Worm (Caenorhabditis elegans): Measurements from ENCODE around the gene acs-18.

ce11 chrIV:10302203-10302602 lies 11.3 kb downstream of the acs-18 start, which contains the start of gene R09E10.5:
- no peak for TF ChIP-seq tbx-11 (GFP tag; IDR thresholded peaks at IDR 0.05)
- TF ChIP-seq ceh-13 (GFP tag; optimal IDR thresholded peaks at IDR 0.05) = no peak
- no peak for TF ChIP-seq ama-1 (optimal IDR thresholded peaks at IDR 0.05)
- no peak for TF ChIP-seq sea-1 (GFP tag; conservative IDR thresholded peaks at IDR 0.05)
- TF ChIP-seq tra-4 (tag; optimal IDR thresholded peaks at IDR 0.05) = no peak

All from whole organism, early embryonic.